Fruit fly (Drosophila melanogaster): ENCODE measurements around the gene RpS4.

Gene RpS4

DNA sequence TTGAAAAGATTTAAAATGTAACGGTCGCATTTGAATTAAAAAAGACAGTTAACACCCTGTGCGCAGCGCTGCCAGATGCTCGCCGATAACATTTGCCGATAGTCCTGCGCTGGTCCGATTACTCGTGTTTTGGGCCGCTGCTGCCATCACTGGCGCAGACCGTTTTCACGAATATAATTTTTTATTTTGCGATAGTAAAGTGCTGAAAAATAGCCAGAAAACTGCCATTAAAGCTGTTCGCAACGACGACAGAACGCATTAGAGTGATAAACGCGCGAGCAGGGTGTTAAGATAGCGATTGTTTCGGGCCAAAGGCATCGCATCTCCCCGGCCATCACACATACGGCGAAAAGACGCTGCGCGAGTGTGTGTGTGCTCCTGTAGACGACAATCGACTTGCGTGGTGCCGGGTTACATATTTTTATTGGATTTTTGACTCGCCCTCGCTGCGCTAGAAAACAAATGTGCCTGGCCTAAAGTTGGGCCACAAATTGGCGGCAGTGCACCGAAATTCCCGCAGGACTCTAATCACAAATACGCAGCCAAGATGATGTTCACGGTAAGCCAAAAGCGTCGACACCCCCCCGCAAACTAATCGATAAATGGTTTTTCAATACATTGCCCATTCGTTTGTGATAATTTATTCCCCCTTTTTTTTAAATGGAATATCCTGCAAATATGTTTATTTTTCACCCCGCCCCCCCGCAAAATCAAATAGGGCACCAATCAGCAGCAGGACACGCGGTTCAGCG, 4.7 kb upstream of the RpS4 start, which contains the start of gene Srrm1 (continued):
- TF ChIP-seq CG42726 (GFP tag; IDR thresholded peaks at IDR 0.05; ENCODE audit: partially characterized antibody) (peak; percentile 95), nom (GFP tag; optimal IDR thresholded peaks at IDR 0.05) (no peak), lbe (GFP tag; optimal IDR thresholded peaks at IDR 0.05) (peak; percentile 30), bab2 (GFP tag; optimal IDR thresholded peaks at IDR 0.05) (peak; percentile 28), pita (GFP tag; optimal IDR thresholded peaks at IDR 0.05) (no peak), Meics (GFP tag; optimal IDR thresholded peaks at IDR 0.05) (no peak), B-H1 (GFP tag; IDR thresholded peaks at IDR 0.05) (0 out of 3 replicates have a peak, but pooled peaks have one; percentile 23), jumu (GFP tag; optimal IDR thresholded peaks at IDR 0.05) (peak; percentile 50), CG10209 (GFP tag; optimal IDR thresholded peaks at IDR 0.05) (no peak), Dip3 (GFP tag; optimal IDR thresholded peaks at IDR 0.05) (peak; percentile 38), fu2 (GFP tag; optimal IDR thresholded peaks at IDR 0.05) (peak; percentile 30), Hr78 (GFP tag; optimal IDR thresholded peaks at IDR 0.05) (no peak), sr (GFP tag; IDR thresholded peaks at IDR 0.05) (no peak), salm (tag; optimal IDR thresholded peaks at IDR 0.05) (no peak), CG4404 (GFP tag; IDR thresholded peaks at IDR 0.05) (no peak), sima (GFP tag; optimal IDR thresholded peaks at IDR 0.05) (no peak), Adf1 (GFP tag; IDR thresholded peaks at IDR 0.05) (peak; percentile 65), pan (optimal IDR thresholded peaks at IDR 0.05) (no peak), pan (GFP tag; optimal IDR thresholded peaks at IDR 0.05 in 1 of 2, IDR thresholded peaks at IDR 0.05 in 1 of 2) (no peak), Dll (GFP tag; IDR thresholded peaks at IDR 0.05; ENCODE audit: partially characterized antibody) (peak; percentile 90), crol (GFP tag; IDR thresholded peaks at IDR 0.05) (peak; percentile 82), Bteb2 (GFP tag; optimal IDR thresholded peaks at IDR 0.05) (peak; percentile 20), CG18619 (GFP tag; optimal IDR thresholded peaks at IDR 0.05) (no peak), Eip74EF (GFP tag; optimal IDR thresholded peaks at IDR 0.05) (no peak), ranshi (GFP tag; IDR thresholded peaks at IDR 0.05) (no peak), ind (GFP tag; optimal IDR thresholded peaks at IDR 0.05) (peak; percentile 41), ap (GFP tag; IDR thresholded peaks at IDR 0.05) (no peak), CG15011 (GFP tag; optimal IDR thresholded peaks at IDR 0.05) (no peak), Nf-YC (tag; optimal IDR thresholded peaks at IDR 0.05) (peak; percentile 25), kni (GFP tag; optimal IDR thresholded peaks at IDR 0.05) (no peak), unc-4 (GFP tag; IDR thresholded peaks at IDR 0.05; ENCODE audit: partially characterized antibody) (peak; percentile 90), CG11504 (tag; optimal IDR thresholded peaks at IDR 0.05) (peak; percentile 20), CG7556 (GFP tag; optimal IDR thresholded peaks at IDR 0.05) (no peak), CG4730 (GFP tag; IDR thresholded peaks at IDR 0.05) (no peak), peb (GFP tag; IDR thresholded peaks at IDR 0.05) (no peak), CG43689 (GFP tag; IDR thresholded peaks at IDR 0.05) (no peak), CG17361 (GFP tag; IDR thresholded peaks at IDR 0.05) (peak; percentile 48; the same call in 1 of the 3 replicates), CG7963 (GFP tag; IDR thresholded peaks at IDR 0.05; ENCODE audit: partially characterized antibody) (peak; percentile 86), CG4617 (GFP tag; optimal IDR thresholded peaks at IDR 0.05; ENCODE audit: borderline replicate concordance) (peak; percentile 90), wor (GFP tag; IDR thresholded peaks at IDR 0.05) (no peak), maf-S (GFP tag; optimal IDR thresholded peaks at IDR 0.05) (peak; percentile 38), CG4360 (GFP tag; IDR thresholded peaks at IDR 0.05) (no peak), Myb (GFP tag; optimal IDR thresholded peaks at IDR 0.05) (peak; percentile 100), Trl (optimal IDR thresholded peaks at IDR 0.05) (no peak), Trl (GFP tag; optimal IDR thresholded peaks at IDR 0.05) (peak; percentile 52), CG6272 (GFP tag; IDR thresholded peaks at IDR 0.05) (peak; percentile 35), her (GFP tag; optimal IDR thresholded peaks at IDR 0.05) (peak; percentile 51), scrt (GFP tag; optimal IDR thresholded peaks at IDR 0.05) (no peak), CG11093 (GFP tag; IDR thresholded peaks at IDR 0.05) (no peak), CG9437 (GFP tag; optimal IDR thresholded peaks at IDR 0.05) (no peak)
